Worm (Caenorhabditis elegans) whole organism, late embryonic: ENCODE measurements around the gene ppm-2.

ENCODE experiments used
- ceh-14 ChIP-seq: sonication (generic microtip); optimal IDR thresholded peaks from 2 replicates; lab custom pipeline; 2016; ENCODE audit warnings: missing genotype, missing genetic modification characterization, missing compliant biosample characterization
- hlh-13 ChIP-seq: fragments of 200-800 bp; sonication (Bioruptor generic); optimal IDR thresholded peaks from 2 replicates; lab custom pipeline; 2018; ENCODE audit warnings: mild to moderate bottlenecking, missing genetic modification characterization, missing compliant biosample characterization
- pros-1 ChIP-seq: fragments of 150-350 bp; optimal IDR thresholded peaks from 2 replicates; lab custom pipeline; 2014; ENCODE audit warnings: missing biosample characterization, missing genetic modification reagents, missing genetic modification characterization
- sox-2 ChIP-seq: fragments of 200-800 bp; sonication (Bioruptor generic); IDR thresholded peaks from 2 replicates; pipeline ENCODE4 v1.3.6; 2022; ENCODE audit warnings: missing genetic modification reagents, missing genetic modification characterization, missing compliant biosample characterization
- unc-55 ChIP-seq: sonication (generic microtip); optimal IDR thresholded peaks from 2 replicates; lab custom pipeline; 2017; ENCODE audit warnings: missing biosample characterization, missing genetic modification reagents, missing genetic modification characterization

DNA sequence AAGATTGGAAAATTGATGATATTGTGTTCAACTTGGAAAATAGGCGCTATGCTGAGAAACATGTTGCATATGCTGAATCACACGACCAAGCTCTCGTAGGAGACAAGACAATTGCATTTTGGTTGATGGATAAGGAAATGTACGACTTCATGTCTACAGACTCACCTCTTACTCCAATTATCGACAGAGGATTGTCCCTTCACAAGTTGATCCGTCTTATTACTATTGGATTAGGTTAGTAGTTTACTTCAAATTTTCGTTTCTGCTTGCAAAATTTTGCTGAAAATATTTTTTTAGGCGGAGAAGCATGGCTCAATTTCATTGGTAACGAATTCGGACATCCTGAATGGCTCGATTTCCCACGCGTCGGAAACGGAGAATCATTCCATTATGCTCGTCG, 46.6 kb downstream of the ppm-2 start:
- TF ChIP-seq unc-55 (GFP tag; lab: Kevin White, UChicago) (no peak), hlh-13 (GFP tag; lab: Kevin White, UChicago) (no peak), sox-2 (no peak), pros-1 (tag; lab: Kevin White, UChicago) (no peak), ceh-14 (no peak)
